Fruit fly (Drosophila melanogaster): Measurements from ENCODE around the gene Kyat.

- TF ChIP-seq fd96Ca (GFP tag; IDR thresholded peaks at IDR 0.05) (no peak), rn (GFP tag; IDR thresholded peaks at IDR 0.05) (no peak), CG8159 (tag; optimal IDR thresholded peaks at IDR 0.05) (no peak)
Measured at dm6 chr3R:11822266-11822665, at the start of gene Kyat.

Measured in whole organism, pupa.